Fruit fly (Drosophila melanogaster) whole organism, embryonic: ENCODE measurements around the gene CG15019.

Experiments
- B-H1 ChIP-seq: fragments of 200-800 bp; sonication (Bioruptor generic); IDR thresholded peaks from 3 replicates; pipeline ENCODE4 v1.3.6; 2022; ENCODE audit warnings: missing biosample characterization, missing genetic modification characterization
- Blimp-1 ChIP-seq: fragments of 200-800 bp; sonication (Bioruptor generic); optimal IDR thresholded peaks from 3 replicates; lab custom pipeline; 2018; ENCODE audit warnings: missing biosample characterization, missing genetic modification characterization, mild to moderate bottlenecking, moderate library complexity, missing genetic modification reagents
- CG10147 ChIP-seq: fragments of 200-800 bp; sonication (Bioruptor generic); optimal IDR thresholded peaks from 2 replicates; lab custom pipeline; 2019; ENCODE audit warnings: missing biosample characterization, mild to moderate bottlenecking, missing genetic modification characterization, moderate library complexity
- CG11456 ChIP-seq: fragments of 200-800 bp; sonication (Bioruptor generic); IDR thresholded peaks from 3 replicates; pipeline ENCODE4 v1.3.6; 2022; ENCODE audit warnings: missing biosample characterization, missing genetic modification characterization
- CG18599 ChIP-seq: fragments of 200-800 bp; sonication (Bioruptor generic); optimal IDR thresholded peaks from 3 replicates; lab custom pipeline; 2017; ENCODE audit warnings: missing biosample characterization, missing genetic modification characterization, mild to moderate bottlenecking, moderate library complexity, missing genetic modification reagents
- CG18764 ChIP-seq: fragments of 200-800 bp; sonication (Bioruptor generic); optimal IDR thresholded peaks from 3 replicates; lab custom pipeline; 2016; ENCODE audit warnings: missing biosample characterization, missing genetic modification characterization
- CG2678 ChIP-seq: fragments of 200-800 bp; sonication (Bioruptor generic); optimal IDR thresholded peaks from 3 replicates; lab custom pipeline; 2019; ENCODE audit warnings: missing biosample characterization, mild to moderate bottlenecking, missing genetic modification characterization, moderate library complexity
- CG30020 ChIP-seq: fragments of 200-800 bp; optimal IDR thresholded peaks from 2 replicates; lab custom pipeline; 2019; ENCODE audit warnings: missing biosample characterization, mild to moderate bottlenecking, missing genetic modification characterization, moderate library complexity
- CG30403 ChIP-seq: fragments of 200-800 bp; sonication (Bioruptor generic); optimal IDR thresholded peaks from 3 replicates; lab custom pipeline; 2016; ENCODE audit warnings: missing biosample characterization, missing genetic modification characterization
- CG4282 ChIP-seq: fragments of 200-800 bp; sonication (Bioruptor generic); optimal IDR thresholded peaks from 2 replicates; lab custom pipeline; 2016; ENCODE audit warnings: missing biosample characterization, missing genetic modification characterization
- CG7928 ChIP-seq: fragments of 200-800 bp; sonication (Bioruptor generic); optimal IDR thresholded peaks from 2 replicates; lab custom pipeline; 2017; ENCODE audit warnings: missing biosample characterization, mild to moderate bottlenecking, missing genetic modification characterization
- CG9727 ChIP-seq: fragments of 200-800 bp; sonication (Bioruptor generic); optimal IDR thresholded peaks from 3 replicates; lab custom pipeline; 2017; ENCODE audit warnings: missing biosample characterization, mild to moderate bottlenecking, missing genetic modification characterization
- Dbx ChIP-seq: fragments of 200-800 bp; sonication (Bioruptor generic); IDR thresholded peaks from 3 replicates; pipeline ENCODE4 v1.3.6; 2022; ENCODE audit warnings: missing biosample characterization, missing genetic modification characterization
- Dp ChIP-seq: fragments of 200-800 bp; sonication (Bioruptor generic); optimal IDR thresholded peaks from 2 replicates; lab custom pipeline; 2018; ENCODE audit warnings: missing biosample characterization, mild to moderate bottlenecking, missing genetic modification characterization, moderate library complexity
- Dref ChIP-seq: fragments of 200-800 bp; sonication (Bioruptor generic); IDR thresholded peaks from 2 replicates; pipeline ENCODE4 v1.3.6; 2022; ENCODE audit warnings: missing biosample characterization, missing genetic modification characterization
- H15 ChIP-seq: fragments of 200-800 bp; sonication (Bioruptor generic); IDR thresholded peaks from 3 replicates; pipeline ENCODE4 v1.3.6; 2022; ENCODE audit warnings: missing biosample characterization, missing genetic modification characterization
- Hsf ChIP-seq: fragments of 200-800 bp; sonication (Bioruptor generic); optimal IDR thresholded peaks from 3 replicates; lab custom pipeline; 2016; ENCODE audit warnings: missing biosample characterization, missing genetic modification characterization
- MESR4 ChIP-seq: fragments of 200-800 bp; sonication (Bioruptor generic); optimal IDR thresholded peaks from 2 replicates; lab custom pipeline; 2018; ENCODE audit warnings: missing biosample characterization, mild to moderate bottlenecking, missing genetic modification characterization, moderate library complexity
- Max ChIP-seq: fragments of 200-800 bp; sonication (Bioruptor generic); optimal IDR thresholded peaks from 2 replicates; lab custom pipeline; 2016; ENCODE audit warnings: missing biosample characterization, mild to moderate bottlenecking, missing genetic modification characterization
- Med ChIP-seq: fragments of 200-800 bp; sonication (Bioruptor generic); peaks from one replicate; lab custom pipeline; 2016; ENCODE audit warnings: missing biosample characterization, missing genetic modification characterization, mild to moderate bottlenecking, inconsistent platforms, moderate library complexity
- Mes4 ChIP-seq: fragments of 200-800 bp; sonication (Bioruptor generic); optimal IDR thresholded peaks from 2 replicates; lab custom pipeline; 2016; ENCODE audit warnings: missing biosample characterization, missing genetic modification characterization
- Oli ChIP-seq: fragments of 200-800 bp; sonication (Bioruptor generic); optimal IDR thresholded peaks from 2 replicates; lab custom pipeline; 2018; ENCODE audit warnings: missing biosample characterization, mild to moderate bottlenecking, missing genetic modification characterization, moderate library complexity
- Ravus ChIP-seq: fragments of 200-800 bp; sonication (Bioruptor generic); IDR thresholded peaks from 2 replicates; pipeline ENCODE4 v1.3.6; 2022; ENCODE audit warnings: missing biosample characterization, missing genetic modification characterization
- Stat92E ChIP-seq, 3 experiments: fragments of >200 bp in 2 of 3; fragments of 200-800 bp in 1 of 3; sonication (Bioruptor generic) in 1 of 3; optimal IDR thresholded peaks; 2 replicates each; lab custom pipeline; 2017 to 2019; ENCODE audit warnings: missing biosample characterization in 3 of 3, missing genetic modification characterization in 3 of 3, mild to moderate bottlenecking in 1 of 3, moderate library complexity in 1 of 3
- TFAM ChIP-seq: fragments of 200-800 bp; sonication (Bioruptor generic); optimal IDR thresholded peaks from 2 replicates; lab custom pipeline; 2017; ENCODE audit warnings: missing biosample characterization, missing genetic modification characterization, inconsistent platforms
- amos ChIP-seq: fragments of 200-800 bp; sonication (Bioruptor generic); IDR thresholded peaks from 2 replicates; pipeline ENCODE4 v1.3.6; 2022; ENCODE audit warnings: missing biosample characterization, missing genetic modification characterization; ENCODE audit not compliant: partially characterized antibody
- aop ChIP-seq: fragments of 200-800 bp; sonication (Bioruptor generic); IDR thresholded peaks from 2 replicates; pipeline ENCODE4 v1.3.6; 2022; ENCODE audit warnings: missing biosample characterization, missing genetic modification characterization
- ash1 ChIP-seq: fragments of 200-800 bp; sonication (Bioruptor generic); optimal IDR thresholded peaks from 2 replicates; lab custom pipeline; 2018; ENCODE audit warnings: missing biosample characterization, mild to moderate bottlenecking, missing genetic modification characterization
- bigmax ChIP-seq: fragments of 200-800 bp; sonication (Bioruptor generic); optimal IDR thresholded peaks from 2 replicates; lab custom pipeline; 2018; ENCODE audit warnings: missing biosample characterization, mild to moderate bottlenecking, missing genetic modification characterization
- chm ChIP-seq: fragments of 200-800 bp; sonication (Bioruptor generic); IDR thresholded peaks from 2 replicates; pipeline ENCODE4 v1.3.6; 2022; ENCODE audit warnings: missing biosample characterization, missing genetic modification characterization
- ci ChIP-seq: fragments of 200-800 bp; sonication (Bioruptor generic); IDR thresholded peaks from 3 replicates; pipeline ENCODE4 v1.3.6; 2022; ENCODE audit warnings: missing biosample characterization, missing genetic modification characterization
- cwo ChIP-seq: fragments of 200-800 bp; sonication (Bioruptor generic); optimal IDR thresholded peaks from 3 replicates; lab custom pipeline; 2017; ENCODE audit warnings: missing biosample characterization, missing genetic modification characterization, mild to moderate bottlenecking, moderate library complexity, missing genetic modification reagents
- fd3F ChIP-seq: fragments of 200-800 bp; sonication (Bioruptor generic); optimal IDR thresholded peaks from 2 replicates; lab custom pipeline; 2018; ENCODE audit warnings: missing biosample characterization, mild to moderate bottlenecking, missing genetic modification characterization, moderate library complexity
- gce ChIP-seq: fragments of 200-800 bp; sonication (Bioruptor generic); IDR thresholded peaks from 3 replicates; pipeline ENCODE4 v1.3.6; 2022; ENCODE audit warnings: missing biosample characterization, missing genetic modification characterization
- gfzf ChIP-seq: fragments of 200-800 bp; sonication (Bioruptor generic); optimal IDR thresholded peaks from 2 replicates; lab custom pipeline; 2016; ENCODE audit warnings: missing biosample characterization, mild to moderate bottlenecking, missing genetic modification characterization, moderate library complexity
- gsb-n ChIP-seq: fragments of 200-800 bp; sonication (Bioruptor generic); optimal IDR thresholded peaks from 3 replicates; lab custom pipeline; 2018; ENCODE audit warnings: missing biosample characterization, mild to moderate bottlenecking, missing genetic modification characterization
- insv ChIP-seq, 2 experiments: fragments of 200-800 bp; sonication (Bioruptor generic); optimal IDR thresholded peaks; 3 replicates each; lab custom pipeline; 2016 to 2018; ENCODE audit warnings: missing biosample characterization in 2 of 2, missing genetic modification characterization in 2 of 2
- jing ChIP-seq: fragments of 200-800 bp; sonication (Bioruptor generic); optimal IDR thresholded peaks from 2 replicates; lab custom pipeline; 2018; ENCODE audit warnings: missing biosample characterization, mild to moderate bottlenecking, missing genetic modification characterization
- ken ChIP-seq: fragments of 200-800 bp; sonication (Bioruptor generic); IDR thresholded peaks from 3 replicates; pipeline ENCODE4 v1.3.6; 2022; ENCODE audit warnings: missing biosample characterization, missing genetic modification characterization
- mld ChIP-seq: fragments of 200-800 bp; sonication (Bioruptor generic); IDR thresholded peaks from 3 replicates; pipeline ENCODE4 v1.3.6; 2022; ENCODE audit warnings: missing biosample characterization, missing genetic modification characterization; ENCODE audit not compliant: partially characterized antibody
- otp ChIP-seq: fragments of 200-800 bp; sonication (Bioruptor generic); IDR thresholded peaks from 3 replicates; pipeline ENCODE4, ENCODE4 v1.3.6; 2022; ENCODE audit warnings: missing biosample characterization, missing genetic modification characterization
- pzg ChIP-seq: fragments of 200-800 bp; sonication (Bioruptor generic); optimal IDR thresholded peaks from 3 replicates; lab custom pipeline; 2018; ENCODE audit warnings: missing biosample characterization, mild to moderate bottlenecking, missing genetic modification characterization, moderate library complexity
- sc ChIP-seq, 3 experiments: fragments of >200 bp in 2 of 3; fragments of 200-800 bp in 1 of 3; sonication (Bioruptor generic) in 1 of 3; optimal IDR thresholded peaks; 2 replicates in 2 of 3; 3 replicates in 1 of 3; lab custom pipeline; 2017; ENCODE audit warnings: mild to moderate bottlenecking in 1 of 3, missing biosample characterization in 1 of 3, missing genetic modification characterization in 1 of 3, missing genetic modification reagents in 1 of 3
- sna ChIP-seq: fragments of 200-800 bp; sonication (Bioruptor generic); IDR thresholded peaks from 2 replicates; pipeline ENCODE4 v1.3.6; 2022; ENCODE audit warnings: missing biosample characterization, missing genetic modification characterization; ENCODE audit not compliant: partially characterized antibody
- sr ChIP-seq: fragments of 200-800 bp; sonication (Bioruptor generic); IDR thresholded peaks from 3 replicates; pipeline ENCODE4 v1.3.6; 2022; ENCODE audit warnings: missing biosample characterization, missing genetic modification characterization
- tin ChIP-seq: fragments of 200-800 bp; sonication (Bioruptor generic); optimal IDR thresholded peaks from 3 replicates; lab custom pipeline; 2016; ENCODE audit warnings: missing biosample characterization, missing genetic modification characterization
- ttk ChIP-seq: fragments of 200-800 bp; sonication (Bioruptor generic); IDR thresholded peaks from 2 replicates; pipeline ENCODE4 v2.1.2; 2022; ENCODE audit warnings: missing biosample characterization, missing genetic modification characterization
- usp ChIP-seq: fragments of >200 bp; optimal IDR thresholded peaks from 2 replicates; lab custom pipeline; 2017; ENCODE audit warnings: missing biosample characterization, missing genetic modification characterization
- wdn ChIP-seq: fragments of 200-800 bp; sonication (Bioruptor generic); IDR thresholded peaks from 2 replicates; pipeline ENCODE4 v1.3.6; 2022; ENCODE audit warnings: missing biosample characterization, missing genetic modification characterization
- wor ChIP-seq: fragments of 200-800 bp; sonication (Bioruptor generic); IDR thresholded peaks from 2 replicates; pipeline ENCODE4 v1.3.6; 2022; ENCODE audit warnings: missing biosample characterization, missing genetic modification characterization

CG15019 gene

dm6 chr3L:4412974-4413373, 7.1 kb upstream of the CG15019 start (continued):
- TF ChIP-seq MESR4 (GFP tag; lab: Kevin White, UChicago) (no peak), sc (optimal IDR thresholded peaks at IDR 0.05; lab: Kevin White, UChicago) (no peak), sc (GFP tag; optimal IDR thresholded peaks at IDR 0.05; lab: Kevin White, UChicago) (no peak), CG18764 (no peak), ttk (GFP tag; lab: Robert Waterston, UW) (peak; percentile 65), CG2678 (tag; lab: Kevin White, UChicago) (peak; percentile 39), ken (GFP tag; lab: Robert Waterston, UW) (no peak), otp (GFP tag; lab: Robert Waterston, UW) (peak; percentile 72; the same call in 2 of the 3 replicates), tin (GFP tag; lab: Kevin White, UChicago) (peak; percentile 3), CG18599 (GFP tag; lab: Kevin White, UChicago) (no peak), gsb-n (tag; lab: Kevin White, UChicago) (no peak), sna (no peak), aop (GFP tag; lab: Robert Waterston, UW) (no peak), TFAM (no peak), B-H1 (GFP tag; lab: Robert Waterston, UW) (peak; percentile 69), CG30403 (GFP tag; lab: Kevin White, UChicago) (peak; percentile 53), chm (GFP tag; lab: Robert Waterston, UW) (no peak), CG4282 (GFP tag; lab: Kevin White, UChicago) (no peak), ash1 (GFP tag; lab: Kevin White, UChicago) (no peak), Blimp-1 (GFP tag; lab: Kevin White, UChicago) (no peak), amos (GFP tag; lab: Robert Waterston, UW) (no peak), CG9727 (peak; percentile 27), pzg (GFP tag; lab: Kevin White, UChicago) (no peak), Mes4 (GFP tag; lab: Kevin White, UChicago) (no peak), CG7928 (GFP tag; lab: Kevin White, UChicago) (no peak), usp (GFP tag; lab: Kevin White, UChicago) (no peak), insv (GFP tag; optimal IDR thresholded peaks at IDR 0.05; lab: Kevin White, UChicago) (no peak), wdn (GFP tag; lab: Robert Waterston, UW) (peak; percentile 59), Dp (no peak), CG11456 (GFP tag; lab: Robert Waterston, UW) (peak; percentile 75), Dref (no peak), jing (GFP tag; lab: Kevin White, UChicago) (peak; percentile 24), Hsf (GFP tag; lab: Kevin White, UChicago) (peak; percentile 18), bigmax (GFP tag; lab: Kevin White, UChicago) (no peak), cwo (no peak), Stat92E (GFP tag; optimal IDR thresholded peaks at IDR 0.05; lab: Kevin White, UChicago) (no peak), sr (0 out of 3 replicates have a peak, but pooled peaks have one; percentile 18), ci (GFP tag; lab: Robert Waterston, UW) (peak; percentile 80), mld (GFP tag; lab: Robert Waterston, UW) (no peak), Max (GFP tag; lab: Kevin White, UChicago) (no peak), Ravus (peak; percentile 20), Dbx (GFP tag; lab: Robert Waterston, UW) (peak; percentile 64; the same call in 2 of the 3 replicates), fd3F (GFP tag; lab: Kevin White, UChicago) (peak; percentile 21), H15 (GFP tag; lab: Robert Waterston, UW) (no peak), CG30020 (tag; lab: Kevin White, UChicago) (no peak), Med (GFP tag; lab: Kevin White, UChicago) (peak; percentile 91), gfzf (no peak), gce (GFP tag; lab: Robert Waterston, UW) (peak; percentile 39; the same call in 1 of the 3 replicates), CG10147 (GFP tag; lab: Kevin White, UChicago) (no peak), Oli (tag; lab: Kevin White, UChicago) (peak; percentile 45), wor (peak; percentile 57)
